Worm (Caenorhabditis elegans): ENCODE data around the gene tpan-1.
A peak's percentile ranks its signal among the peaks of the same experiment; 100 is the strongest.

tpan-1 gene

DNA sequence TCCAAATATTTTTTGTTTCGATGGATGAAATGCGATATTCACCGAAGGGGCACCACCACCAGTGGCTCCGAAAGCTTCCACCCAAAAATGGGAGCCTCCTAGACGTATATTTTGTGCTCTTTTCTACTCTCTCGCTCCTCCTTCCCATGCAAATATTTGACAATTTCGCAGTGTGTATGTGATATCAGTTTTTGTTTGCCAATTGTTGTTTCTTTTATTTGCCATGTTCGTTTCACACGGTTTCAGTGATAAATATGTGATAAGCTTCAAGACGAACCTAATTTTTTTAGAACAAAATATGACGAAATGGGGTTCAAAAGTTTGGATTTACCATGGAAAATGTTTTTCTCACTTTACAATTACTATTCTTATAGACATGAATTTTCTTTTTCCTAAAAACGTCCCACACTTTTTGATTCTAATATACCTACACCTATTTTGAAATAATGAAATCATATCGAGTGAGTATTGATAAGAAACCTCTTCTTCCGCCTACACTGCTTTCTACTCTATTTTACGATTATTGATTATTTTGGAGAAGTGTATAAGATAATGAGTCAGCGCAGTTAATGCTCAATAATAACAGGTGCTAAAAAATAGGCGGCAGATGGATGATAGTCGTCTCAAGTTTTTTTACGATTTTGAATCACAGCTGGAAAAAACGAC is 35.3 kb upstream of the tpan-1 start:
- peak; percentile 16 for TF ChIP-seq elt-2 (tag; optimal IDR thresholded peaks at IDR 0.05)
- TF ChIP-seq lin-14 (GFP tag; optimal IDR thresholded peaks at IDR 0.05): peak; percentile 25
- no peak for TF ChIP-seq ets-5 (GFP tag; IDR thresholded peaks at IDR 0.05)
- TF ChIP-seq egl-27 (tag; optimal IDR thresholded peaks at IDR 0.05): no peak
- no peak for TF ChIP-seq nhr-90 (tag; optimal IDR thresholded peaks at IDR 0.05; ENCODE audit: poor library complexity)
- peak; percentile 24 for TF ChIP-seq nhr-85 (tag)
- no peak for TF ChIP-seq C16A3.4 (tag; optimal IDR thresholded peaks at IDR 0.05)

DNA sequence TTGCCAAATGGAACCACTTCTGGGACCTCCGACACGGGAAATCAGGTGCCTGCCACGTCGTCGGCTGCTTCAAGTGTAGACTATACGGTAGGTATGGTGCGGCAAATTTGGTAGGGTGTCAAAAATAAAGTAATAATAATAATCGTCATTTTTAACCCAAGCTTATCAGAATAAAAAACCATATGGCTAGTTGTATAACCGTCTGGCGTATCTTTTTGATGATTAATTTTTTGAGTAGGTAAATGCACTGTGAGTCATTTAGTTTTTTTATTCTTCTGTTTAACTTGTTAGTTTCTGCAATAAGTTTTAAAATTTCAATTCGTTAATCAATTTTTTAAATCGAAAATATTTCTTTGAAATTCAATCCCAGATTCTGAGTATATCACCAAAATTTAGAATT is 33.8 kb upstream of the tpan-1 start:
- no peak for TF ChIP-seq unc-130 (tag; optimal IDR thresholded peaks at IDR 0.05)
- TF ChIP-seq sox-4 (tag; optimal IDR thresholded peaks at IDR 0.05): no peak
- no peak for TF ChIP-seq ama-1 (optimal IDR thresholded peaks at IDR 0.05)
- TF ChIP-seq C34B4.2 (tag; optimal IDR thresholded peaks at IDR 0.05): no peak
- no peak for TF ChIP-seq elt-2 (tag; optimal IDR thresholded peaks at IDR 0.05)
- no peak for TF ChIP-seq pqm-1 (tag; optimal IDR thresholded peaks at IDR 0.05)
- no peak for TF ChIP-seq ceh-82 (tag; optimal IDR thresholded peaks at IDR 0.05)
- no peak for TF ChIP-seq mef-2 (tag; optimal IDR thresholded peaks at IDR 0.05)
- TF ChIP-seq lin-15B (tag; optimal IDR thresholded peaks at IDR 0.05): no peak
- no peak for TF ChIP-seq nhr-47 (tag; optimal IDR thresholded peaks at IDR 0.05)
- no peak for TF ChIP-seq C04F5.9 (tag; optimal IDR thresholded peaks at IDR 0.05)
- no peak for TF ChIP-seq ceh-8 (GFP tag; optimal IDR thresholded peaks at IDR 0.05)
- no peak for TF ChIP-seq ztf-4 (tag; optimal IDR thresholded peaks at IDR 0.05)
- no peak for TF ChIP-seq tlp-1 (tag; optimal IDR thresholded peaks at IDR 0.05)
- TF ChIP-seq lin-14 (GFP tag; optimal IDR thresholded peaks at IDR 0.05): no peak
- TF ChIP-seq mdl-1 (tag; optimal IDR thresholded peaks at IDR 0.05): no peak
- TF ChIP-seq unc-98 (GFP tag; IDR thresholded peaks at IDR 0.05): no peak
- TF ChIP-seq aly-2 (tag; optimal IDR thresholded peaks at IDR 0.05): no peak
- TF ChIP-seq mep-1 (tag; optimal IDR thresholded peaks at IDR 0.05): no peak

DNA sequence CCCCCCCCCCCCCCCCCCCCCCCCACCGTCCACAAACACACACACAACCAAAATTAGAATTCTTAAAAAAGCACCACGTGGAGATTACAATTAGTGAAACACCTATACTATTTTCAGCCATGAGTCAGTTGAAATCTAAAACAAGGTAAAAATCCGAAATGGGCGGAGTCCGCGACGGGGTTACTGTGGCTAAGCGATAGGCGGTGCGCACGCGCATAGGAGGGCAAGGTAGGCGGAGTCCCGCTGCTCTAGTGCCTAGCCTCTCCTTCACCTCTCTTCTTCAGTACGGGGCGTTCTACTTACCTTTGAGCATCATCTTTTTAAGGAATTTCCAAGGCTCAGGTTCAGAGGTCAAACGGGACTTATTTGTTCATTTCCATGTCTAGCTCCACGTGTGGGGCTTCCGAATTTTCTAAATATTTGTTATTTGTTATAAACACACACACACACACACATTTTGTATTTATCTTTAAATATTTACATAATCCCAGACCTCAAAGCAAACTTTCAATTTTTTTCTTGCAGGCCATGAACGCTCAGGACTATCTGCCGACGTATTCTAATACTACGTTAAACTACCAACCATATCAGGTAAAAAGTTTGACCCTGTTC is 32.8 kb upstream of the tpan-1 start:
- TF ChIP-seq zip-4 (GFP tag; optimal IDR thresholded peaks at IDR 0.05): no peak
- TF ChIP-seq ceh-88 (GFP tag; IDR thresholded peaks at IDR 0.05): no peak
- TF ChIP-seq tlp-1 (tag; optimal IDR thresholded peaks at IDR 0.05): no peak
- no peak for TF ChIP-seq unc-86 (tag; optimal IDR thresholded peaks at IDR 0.05)
- no peak for TF ChIP-seq nhr-77 (tag; optimal IDR thresholded peaks at IDR 0.05)
- peak in 1 of 2 experiments; percentile 22 for TF ChIP-seq mdl-1 (tag; optimal IDR thresholded peaks at IDR 0.05)
- peak; percentile 26 for TF ChIP-seq lin-14 (GFP tag; optimal IDR thresholded peaks at IDR 0.05)
- TF ChIP-seq grh-1 (GFP tag; IDR thresholded peaks at IDR 0.05): no peak
- no peak for TF ChIP-seq nhr-71 (tag; optimal IDR thresholded peaks at IDR 0.05)
- TF ChIP-seq sptf-1 (tag; optimal IDR thresholded peaks at IDR 0.05): no peak
- TF ChIP-seq ama-1 (optimal IDR thresholded peaks at IDR 0.05): no peak
- no peak for TF ChIP-seq nhr-47 (tag; optimal IDR thresholded peaks at IDR 0.05)
- no peak for TF ChIP-seq unc-130 (tag; optimal IDR thresholded peaks at IDR 0.05)
- TF ChIP-seq C34B4.2 (tag; optimal IDR thresholded peaks at IDR 0.05): no peak
- TF ChIP-seq mep-1 (tag; optimal IDR thresholded peaks at IDR 0.05): no peak

DNA sequence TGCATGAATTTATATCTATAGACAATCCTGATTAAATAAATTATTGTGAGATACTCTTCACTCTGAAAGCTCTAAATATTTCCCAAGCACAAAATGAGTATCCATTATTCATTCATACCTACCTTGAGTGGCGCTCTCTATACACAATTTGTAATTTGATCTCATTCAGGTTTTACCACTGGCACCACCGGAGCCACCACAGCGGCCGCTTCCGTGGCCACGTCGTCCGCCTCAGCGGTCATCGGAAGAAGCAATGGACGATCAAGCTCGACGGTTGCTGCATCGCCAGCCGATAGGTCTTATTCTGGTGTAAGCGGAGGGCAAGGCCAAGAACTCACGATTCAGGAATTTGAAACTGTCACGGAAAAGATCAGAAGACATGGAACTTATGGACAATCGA is 32.0 kb upstream of the tpan-1 start:
- TF ChIP-seq lir-3 (tag; optimal IDR thresholded peaks at IDR 0.05; ENCODE audit: poor library complexity): no peak

DNA sequence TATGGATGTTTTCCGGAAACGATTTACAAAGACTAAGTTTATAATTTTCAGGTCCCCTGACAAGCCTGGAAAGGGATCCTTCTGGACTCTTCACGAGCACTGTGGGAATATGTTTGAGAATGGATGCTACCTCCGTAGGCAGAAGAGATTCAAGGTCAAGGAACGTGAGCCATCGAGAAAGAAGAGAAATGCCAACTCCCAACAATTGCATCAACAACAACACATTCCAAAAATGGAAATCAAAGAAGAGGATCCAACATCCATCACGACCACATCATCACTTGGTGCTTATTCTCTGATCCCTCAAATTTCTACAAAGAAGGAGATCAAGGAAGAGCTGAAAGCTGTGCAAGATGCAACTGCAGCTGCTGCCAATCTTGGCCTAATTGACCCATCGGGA is 31.2 kb upstream of the tpan-1 start:
- no peak for TF ChIP-seq efl-1 (optimal IDR thresholded peaks at IDR 0.05)
- peak in 1 of 2 experiments; percentile 75 for TF ChIP-seq efl-1 (GFP tag; optimal IDR thresholded peaks at IDR 0.05 in 1 of 2)
- TF ChIP-seq ets-5 (GFP tag; IDR thresholded peaks at IDR 0.05): no peak
- TF ChIP-seq mep-1 (tag; optimal IDR thresholded peaks at IDR 0.05): no peak
- TF ChIP-seq nhr-11 (tag; optimal IDR thresholded peaks at IDR 0.05): no peak

Measured in whole organism, L1 larva.